Worm (Caenorhabditis elegans): ENCODE measurements around the gene acp-2.

acp-2 gene

ce11 chrII:8441519-8441918, 9.7 kb upstream of the acp-2 start (continued):
- TF ChIP-seq lin-26 (GFP tag; IDR thresholded peaks at IDR 0.05) (peak; percentile 98), F52B5.7 (tag; optimal IDR thresholded peaks at IDR 0.05) (peak; percentile 93), rec-8 (tag; optimal IDR thresholded peaks at IDR 0.05) (peak; percentile 80 to 92), B0019.2 (GFP tag; conservative IDR thresholded peaks at IDR 0.05) (no peak), ceh-79 (tag; optimal IDR thresholded peaks at IDR 0.05) (peak; percentile 87), snpc-4 (GFP tag; optimal IDR thresholded peaks at IDR 0.05) (peak; percentile 59), snpc-4 (tag; optimal IDR thresholded peaks at IDR 0.05) (peak in 2 of 4 experiments; percentile 26 to 60), ztf-18 (tag; optimal IDR thresholded peaks at IDR 0.05) (peak; percentile 76), ztf-6 (GFP tag; IDR thresholded peaks at IDR 0.05) (peak; percentile 65; the same call in 1 of the 2 replicates), hlh-12 (tag; optimal IDR thresholded peaks at IDR 0.05) (peak; percentile 55), tlf-1 (GFP tag; optimal IDR thresholded peaks at IDR 0.05) (peak; percentile 41)

DNA sequence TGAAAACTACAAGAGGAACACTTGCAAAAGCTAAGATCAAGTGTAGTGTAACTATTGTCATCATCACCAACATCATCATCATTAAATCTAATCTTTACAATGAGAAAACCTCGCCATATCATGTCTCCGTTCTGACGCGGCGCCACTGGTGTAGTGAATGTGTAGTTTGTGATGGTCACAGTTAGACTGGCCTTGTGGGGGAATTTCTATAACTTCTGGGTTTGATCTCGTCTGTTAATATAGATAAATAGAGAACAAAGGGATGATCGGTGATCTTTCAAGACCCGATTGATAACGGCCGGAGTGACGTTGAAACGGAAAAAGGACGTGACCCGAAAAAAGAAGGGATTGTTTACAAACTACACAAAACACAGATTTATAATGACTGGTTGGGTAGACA, 8.9 kb upstream of the acp-2 start:
- TF ChIP-seq lin-26 (GFP tag; IDR thresholded peaks at IDR 0.05) (0 out of 2 replicates have a peak, but pooled peaks have one; percentile 9), ztf-26 (tag; optimal IDR thresholded peaks at IDR 0.05) (peak; percentile 29), somi-1 (GFP tag; optimal IDR thresholded peaks at IDR 0.05) (peak; percentile 6), fkh-3 (tag; optimal IDR thresholded peaks at IDR 0.05) (no peak)

ce11 chrII:8440097-8440496, 8.2 kb upstream of the acp-2 start:
- TF ChIP-seq ama-1 (optimal IDR thresholded peaks at IDR 0.05) (peak; percentile 68), ama-1 (GFP tag; optimal IDR thresholded peaks at IDR 0.05) (no peak), madf-6 (GFP tag; IDR thresholded peaks at IDR 0.05) (no peak), atf-7 (tag; optimal IDR thresholded peaks at IDR 0.05) (peak; percentile 6), lin-40 (tag; optimal IDR thresholded peaks at IDR 0.05) (peak; percentile 3)

DNA sequence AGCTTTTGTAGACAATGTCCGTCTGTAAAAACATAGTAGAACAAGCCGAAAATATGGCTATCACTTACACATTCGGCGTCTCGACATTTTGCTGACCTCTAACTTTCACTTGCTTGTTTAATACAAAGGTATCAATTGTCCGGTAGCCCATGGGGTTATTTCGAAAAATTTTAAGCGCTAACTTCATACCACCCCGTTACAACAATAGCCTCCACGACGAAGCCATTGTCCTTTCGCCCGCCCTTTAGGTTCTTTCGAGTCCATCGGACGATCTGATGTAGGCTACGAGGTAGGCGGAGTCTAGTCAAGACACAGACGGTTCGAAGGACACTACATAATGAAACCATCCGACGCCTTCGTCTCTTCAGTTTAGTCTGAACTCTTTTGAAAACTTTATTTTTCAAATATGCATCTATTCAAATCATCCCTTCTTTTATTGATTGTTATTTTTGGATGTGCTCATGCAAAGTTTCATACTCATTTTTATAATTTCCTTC, 7.0 kb upstream of the acp-2 start, which contains the start of gene lips-10:
Gene lips-10 (plus strand): TSS at position 378 of the 497 bp plus-strand sequence.
- TF ChIP-seq snpc-1.1 (tag; optimal IDR thresholded peaks at IDR 0.05; ENCODE audit: insufficient read depth) (no peak), F10E7.11 (tag; optimal IDR thresholded peaks at IDR 0.05) (no peak), snpc-3.4 (tag; optimal IDR thresholded peaks at IDR 0.05) (no peak)

DNA sequence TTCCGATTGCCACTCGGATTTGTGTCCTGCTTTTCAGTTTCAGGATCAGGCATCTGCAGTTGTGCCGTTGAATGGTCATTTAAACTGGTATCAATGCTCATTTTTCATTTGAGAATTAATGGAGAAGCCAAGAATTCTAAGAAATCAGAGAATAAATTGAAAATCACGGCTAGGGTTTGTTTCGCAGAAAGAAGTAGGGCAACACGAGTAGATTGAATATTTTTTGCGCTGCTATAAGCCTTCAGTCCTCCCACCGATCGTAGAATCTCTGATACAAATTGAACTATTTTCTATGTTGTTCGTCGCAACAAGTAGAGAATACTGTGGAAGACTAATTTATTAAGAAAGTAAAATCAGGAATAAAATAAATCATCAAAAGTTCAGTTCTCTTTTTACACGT, 5.2 kb upstream of the acp-2 start, which contains the start of gene acp-3:
Gene acp-3 (minus strand): TSS at position 101 of the 400 bp plus-strand sequence.
- TF ChIP-seq B0035.1 (tag; optimal IDR thresholded peaks at IDR 0.05) = no peak
- TF ChIP-seq somi-1 (GFP tag; optimal IDR thresholded peaks at IDR 0.05) = no peak
- no peak for TF ChIP-seq ceh-79 (tag; optimal IDR thresholded peaks at IDR 0.05)
- TF ChIP-seq D2030.7 (GFP tag; IDR thresholded peaks at IDR 0.05) = no peak
- TF ChIP-seq C06A6.2 (GFP tag; conservative IDR thresholded peaks at IDR 0.05) = no peak
- TF ChIP-seq mxl-1 (tag; optimal IDR thresholded peaks at IDR 0.05) = no peak
- no peak for TF ChIP-seq Y67H2A.10 (GFP tag; conservative IDR thresholded peaks at IDR 0.05)
- TF ChIP-seq ztf-6 (GFP tag; IDR thresholded peaks at IDR 0.05) = no peak
- no peak for TF ChIP-seq ztf-26 (tag; optimal IDR thresholded peaks at IDR 0.05)
- TF ChIP-seq hsf-1 (GFP tag; IDR thresholded peaks at IDR 0.05) = no peak
- TF ChIP-seq mcd-1 (GFP tag; IDR thresholded peaks at IDR 0.05) = no peak
- TF ChIP-seq Y79H2A.3 (GFP tag; conservative IDR thresholded peaks at IDR 0.05) = no peak
- no peak for TF ChIP-seq K12H6.12 (tag; optimal IDR thresholded peaks at IDR 0.05)
- no peak for TF ChIP-seq nfyb-1 (GFP tag; IDR thresholded peaks at IDR 0.05)
- no peak for TF ChIP-seq tlf-1 (GFP tag; optimal IDR thresholded peaks at IDR 0.05)
- TF ChIP-seq ceh-27 (GFP tag; optimal IDR thresholded peaks at IDR 0.05) = no peak
- TF ChIP-seq egl-18 (GFP tag; IDR thresholded peaks at IDR 0.05) = no peak
- TF ChIP-seq F37B4.10 (GFP tag; IDR thresholded peaks at IDR 0.05) = no peak
